Worm (Caenorhabditis elegans) whole organism, late embryonic: Measurements from ENCODE around the gene C28C12.12.

Source experiments
- ceh-14 ChIP-seq: sonication (generic microtip); optimal IDR thresholded peaks from 2 replicates; lab custom pipeline; 2016; ENCODE audit warnings: missing genotype, missing genetic modification characterization, missing compliant biosample characterization
- dve-1 ChIP-seq: sonication (generic microtip); optimal IDR thresholded peaks from 2 replicates; lab custom pipeline; 2017; ENCODE audit warnings: antibody characterized with exemption, mild to moderate bottlenecking, missing genetic modification characterization, missing compliant biosample characterization
- ets-4 ChIP-seq: sonication (generic microtip); optimal IDR thresholded peaks from 2 replicates; lab custom pipeline; 2016; ENCODE audit warnings: missing genetic modification characterization, missing compliant biosample characterization
- hlh-6 ChIP-seq: sonication (generic microtip); optimal IDR thresholded peaks from 2 replicates; lab custom pipeline; 2016; ENCODE audit warnings: missing genotype, missing genetic modification characterization, missing compliant biosample characterization
- nfya-1 ChIP-seq: sonication (generic microtip); optimal IDR thresholded peaks from 2 replicates; lab custom pipeline; 2017; ENCODE audit warnings: missing genetic modification characterization, mild to moderate bottlenecking, missing compliant biosample characterization, antibody characterized with exemption, moderate library complexity
- pha-4 ChIP-seq: fragments of 150-350 bp; optimal IDR thresholded peaks from 2 replicates; lab custom pipeline; 2018; ENCODE audit warnings: missing biosample characterization, missing genetic modification reagents, missing genetic modification characterization
- pqm-1 ChIP-seq: sonication (generic microtip); optimal IDR thresholded peaks from 2 replicates; lab custom pipeline; 2016; ENCODE audit warnings: missing genetic modification characterization, missing compliant biosample characterization
- tbx-2 ChIP-seq: sonication (generic microtip); optimal IDR thresholded peaks from 2 replicates; lab custom pipeline; 2016; ENCODE audit warnings: missing genetic modification characterization, missing compliant biosample characterization
- ttx-3 ChIP-seq: sonication (generic microtip); optimal IDR thresholded peaks from 2 replicates; lab custom pipeline; 2016; ENCODE audit warnings: missing genetic modification reagents, missing genetic modification characterization, missing compliant biosample characterization

- no peak for TF ChIP-seq ttx-3 (tag; lab: Kevin White, UChicago)
- no peak for TF ChIP-seq hlh-6
- no peak for TF ChIP-seq dve-1 (tag; lab: Kevin White, UChicago)
- TF ChIP-seq tbx-2 (tag; lab: Kevin White, UChicago), result no peak
- no peak for TF ChIP-seq pha-4 (tag; lab: Kevin White, UChicago)
- TF ChIP-seq nfya-1 (tag; lab: Kevin White, UChicago), result no peak
- no peak for TF ChIP-seq ets-4 (tag; lab: Kevin White, UChicago)
- TF ChIP-seq ceh-14 (tag; lab: Kevin White, UChicago), result no peak
- no peak for TF ChIP-seq pqm-1 (tag; lab: Kevin White, UChicago)
Observed at ce11 chrIV:8506034-8506433, 9.9 kb upstream of the C28C12.12 start.
